Fruit fly (Drosophila melanogaster): ENCODE results near the gene CG17568.

The CG17568 gene

dm6 chr2L:19154893-19155389 lies 26.6 kb downstream of the CG17568 start (continued):
- TF ChIP-seq CG7987 (GFP tag; optimal IDR thresholded peaks at IDR 0.05) (no peak), Oli (tag; optimal IDR thresholded peaks at IDR 0.05) (no peak), Mad (GFP tag; optimal IDR thresholded peaks at IDR 0.05) (no peak), Trl (optimal IDR thresholded peaks at IDR 0.05) (peak in 1 of 2 experiments; percentile 22), Trl (GFP tag; optimal IDR thresholded peaks at IDR 0.05) (no peak), CG11456 (GFP tag; IDR thresholded peaks at IDR 0.05) (no peak), CG18011 (GFP tag; optimal IDR thresholded peaks at IDR 0.05) (no peak), CG4854 (GFP tag; optimal IDR thresholded peaks at IDR 0.05) (no peak), HLHmδ (GFP tag; optimal IDR thresholded peaks at IDR 0.05) (no peak), Chrac-16 (GFP tag; optimal IDR thresholded peaks at IDR 0.05) (no peak), CG6175 (GFP tag; IDR thresholded peaks at IDR 0.05) (no peak), gsb (GFP tag; IDR thresholded peaks at IDR 0.05) (no peak), salm (tag; optimal IDR thresholded peaks at IDR 0.05) (no peak), grau (tag; optimal IDR thresholded peaks at IDR 0.05) (no peak), Scr (GFP tag; IDR thresholded peaks at IDR 0.05; ENCODE audit: partially characterized antibody) (no peak), Meics (GFP tag; optimal IDR thresholded peaks at IDR 0.05) (no peak), CG8944 (GFP tag; optimal IDR thresholded peaks at IDR 0.05) (no peak), CG14441 (GFP tag; IDR thresholded peaks at IDR 0.05) (0 out of 2 replicates have a peak, but pooled peaks have one; percentile 11), CkIIα-i1 (GFP tag; IDR thresholded peaks at IDR 0.05) (no peak), Dref (GFP tag; IDR thresholded peaks at IDR 0.05) (no peak), CG9215 (GFP tag; IDR thresholded peaks at IDR 0.05) (no peak), Nf-YA (GFP tag; IDR thresholded peaks at IDR 0.05) (no peak), CG3838 (GFP tag; optimal IDR thresholded peaks at IDR 0.05) (no peak), Xbp1 (GFP tag; optimal IDR thresholded peaks at IDR 0.05) (no peak), da (GFP tag; optimal IDR thresholded peaks at IDR 0.05) (peak; percentile 96), Abd-B (GFP tag; optimal IDR thresholded peaks at IDR 0.05) (peak; percentile 57), HLH54F (GFP tag; optimal IDR thresholded peaks at IDR 0.05) (no peak), CG1603 (tag; optimal IDR thresholded peaks at IDR 0.05) (peak; percentile 9), PHDP (tag; optimal IDR thresholded peaks at IDR 0.05) (no peak), CG17802 (tag; optimal IDR thresholded peaks at IDR 0.05) (no peak), CG7928 (GFP tag; optimal IDR thresholded peaks at IDR 0.05) (no peak), pum (GFP tag; optimal IDR thresholded peaks at IDR 0.05) (no peak), CG10654 (GFP tag; optimal IDR thresholded peaks at IDR 0.05) (no peak), run (tag; optimal IDR thresholded peaks at IDR 0.05) (no peak), gt (GFP tag; IDR thresholded peaks at IDR 0.05) (no peak), CG6683 (GFP tag; optimal IDR thresholded peaks at IDR 0.05) (no peak), CG2199 (GFP tag; IDR thresholded peaks at IDR 0.05) (no peak; the same call in 2 of the 3 replicates), chm (GFP tag; IDR thresholded peaks at IDR 0.05) (no peak), Lim3 (GFP tag; IDR thresholded peaks at IDR 0.05) (no peak), CG32767 (GFP tag; IDR thresholded peaks at IDR 0.05) (0 out of 2 replicates have a peak, but pooled peaks have one; percentile 16), Rx (GFP tag; IDR thresholded peaks at IDR 0.05) (no peak), Hand (GFP tag; optimal IDR thresholded peaks at IDR 0.05) (no peak), CG15479 (GFP tag; optimal IDR thresholded peaks at IDR 0.05) (peak; percentile 33), Sry-δ (GFP tag; optimal IDR thresholded peaks at IDR 0.05) (no peak), Optix (GFP tag; IDR thresholded peaks at IDR 0.05) (peak; percentile 44; the same call in 1 of the 3 replicates), pita (GFP tag; optimal IDR thresholded peaks at IDR 0.05) (no peak), CG11398 (GFP tag; optimal IDR thresholded peaks at IDR 0.05) (no peak), CG7372 (GFP tag; IDR thresholded peaks at IDR 0.05) (no peak), danr (GFP tag; IDR thresholded peaks at IDR 0.05) (no peak), CG3163 (GFP tag; optimal IDR thresholded peaks at IDR 0.05) (no peak), hth (optimal IDR thresholded peaks at IDR 0.05) (peak; percentile 13), Aef1 (GFP tag; IDR thresholded peaks at IDR 0.05) (no peak), CG2678 (tag; optimal IDR thresholded peaks at IDR 0.05) (peak; percentile 19)
